Worm (Caenorhabditis elegans): ENCODE results near the gene Y46C8AL.11.

ce11 chrIV:3993292-3993691 lies 50.2 kb downstream of the Y46C8AL.11 start, which contains the start of gene F47C12.6:
- TF ChIP-seq sea-2 (GFP tag; optimal IDR thresholded peaks at IDR 0.05) (no peak), unc-62 (GFP tag; optimal IDR thresholded peaks at IDR 0.05) (no peak)

All from whole organism, L3 larva.